Fruit fly (Drosophila melanogaster) whole organism, prepupa: ENCODE results near the gene CG43120.

Experiments
- Blimp-1 ChIP-seq: fragments of 200-800 bp; sonication (Bioruptor generic); optimal IDR thresholded peaks from 3 replicates; lab custom pipeline; 2017; ENCODE audit warnings: missing biosample characterization, missing genetic modification characterization, mild to moderate bottlenecking, moderate library complexity, missing genetic modification reagents
- CG10631 ChIP-seq: fragments of 200-800 bp; sonication (Bioruptor generic); optimal IDR thresholded peaks from 2 replicates; lab custom pipeline; 2016; ENCODE audit warnings: missing biosample characterization, missing genetic modification characterization
- CG11294 ChIP-seq: fragments of 200-800 bp; sonication (Bioruptor generic); IDR thresholded peaks from 2 replicates; pipeline ENCODE4 v1.3.6; 2022; ENCODE audit warnings: missing biosample characterization, missing genetic modification characterization
- CG11902 ChIP-seq: fragments of 200-800 bp; sonication (Bioruptor generic); optimal IDR thresholded peaks from 3 replicates; lab custom pipeline; 2016; ENCODE audit warnings: missing biosample characterization, missing genetic modification characterization
- CG3032 ChIP-seq: fragments of 200-800 bp; optimal IDR thresholded peaks from 2 replicates; lab custom pipeline; 2019; ENCODE audit warnings: missing biosample characterization, mild to moderate bottlenecking, missing genetic modification characterization, moderate library complexity
- CG32006 ChIP-seq: fragments of 200-800 bp; sonication (Bioruptor generic); optimal IDR thresholded peaks from 3 replicates; lab custom pipeline; 2017; ENCODE audit warnings: missing biosample characterization, mild to moderate bottlenecking, missing genetic modification characterization
- CG3919 ChIP-seq: fragments of 200-800 bp; sonication (Bioruptor generic); optimal IDR thresholded peaks from 3 replicates; lab custom pipeline; 2016; ENCODE audit warnings: missing biosample characterization, missing genetic modification characterization
- CG6854 ChIP-seq: fragments of 200-800 bp; sonication (Bioruptor generic); optimal IDR thresholded peaks from 2 replicates; lab custom pipeline; 2017; ENCODE audit warnings: missing biosample characterization, mild to moderate bottlenecking, missing genetic modification characterization
- CG8119 ChIP-seq: fragments of 200-800 bp; sonication (Bioruptor generic); IDR thresholded peaks from 3 replicates; pipeline ENCODE4 v1.3.6; 2022; ENCODE audit warnings: missing biosample characterization, missing genetic modification characterization
- CG8319 ChIP-seq: fragments of 200-800 bp; sonication (Bioruptor generic); optimal IDR thresholded peaks from 3 replicates; lab custom pipeline; 2016; ENCODE audit warnings: missing biosample characterization, missing genetic modification characterization
- CG8632 ChIP-seq: fragments of 200-800 bp; sonication (Bioruptor generic); optimal IDR thresholded peaks from 3 replicates; lab custom pipeline; 2016; ENCODE audit warnings: missing biosample characterization, missing genetic modification characterization
- Eip75B ChIP-seq: fragments of 200-800 bp; sonication (Bioruptor generic); optimal IDR thresholded peaks from 3 replicates; lab custom pipeline; 2016; ENCODE audit warnings: missing biosample characterization, missing genetic modification characterization
- Eip78C ChIP-seq: fragments of 200-800 bp; sonication (Bioruptor generic); peaks from one replicate; lab custom pipeline; 2016; ENCODE audit warnings: missing biosample characterization, missing genetic modification characterization
- Eip93F ChIP-seq: fragments of 200-800 bp; sonication (Bioruptor generic); optimal IDR thresholded peaks from 2 replicates; lab custom pipeline; 2016; ENCODE audit warnings: missing biosample characterization, mild to moderate bottlenecking, missing genetic modification characterization
- Ets21C ChIP-seq: fragments of 200-800 bp; sonication (Bioruptor generic); optimal IDR thresholded peaks from 3 replicates; lab custom pipeline; 2016; ENCODE audit warnings: missing biosample characterization, missing genetic modification characterization
- Ets96B ChIP-seq: fragments of 200-800 bp; optimal IDR thresholded peaks from 2 replicates; lab custom pipeline; 2019; ENCODE audit warnings: missing biosample characterization, mild to moderate bottlenecking, missing genetic modification characterization, moderate library complexity
- Hr38 ChIP-seq: sonication (Bioruptor generic); optimal IDR thresholded peaks from 2 replicates; lab custom pipeline; 2016; ENCODE audit warnings: missing biosample characterization, missing genetic modification characterization
- Hr4 ChIP-seq: fragments of 200-800 bp; sonication (Bioruptor generic); optimal IDR thresholded peaks from 3 replicates; lab custom pipeline; 2016; ENCODE audit warnings: missing biosample characterization, missing genetic modification characterization
- Lpt ChIP-seq: fragments of 200-800 bp; sonication (Bioruptor generic); optimal IDR thresholded peaks from 3 replicates; lab custom pipeline; 2016; ENCODE audit warnings: missing biosample characterization, missing genetic modification characterization
- Met ChIP-seq: fragments of 200-800 bp; sonication (Bioruptor generic); optimal IDR thresholded peaks from 3 replicates; lab custom pipeline; 2016; ENCODE audit warnings: missing biosample characterization, missing genetic modification characterization
- Smox ChIP-seq: fragments of 200-800 bp; sonication (Bioruptor generic); optimal IDR thresholded peaks from 3 replicates; lab custom pipeline; 2016; ENCODE audit warnings: missing biosample characterization, missing genetic modification characterization
- Sox102F ChIP-seq: fragments of 200-800 bp; sonication (Bioruptor generic); optimal IDR thresholded peaks from 2 replicates; lab custom pipeline; 2016; ENCODE audit warnings: missing biosample characterization, mild to moderate bottlenecking, missing genetic modification characterization
- Sox15 ChIP-seq: fragments of 200-800 bp; sonication (Bioruptor generic); optimal IDR thresholded peaks from 3 replicates; lab custom pipeline; 2016; ENCODE audit warnings: missing biosample characterization, missing genetic modification characterization
- achi ChIP-seq: fragments of 200-800 bp; sonication (Bioruptor generic); optimal IDR thresholded peaks from 3 replicates; lab custom pipeline; 2016; ENCODE audit warnings: missing biosample characterization, missing genetic modification characterization
- dac ChIP-seq: fragments of 200-800 bp; sonication (Bioruptor generic); optimal IDR thresholded peaks from 2 replicates; lab custom pipeline; 2017; ENCODE audit warnings: missing biosample characterization, mild to moderate bottlenecking, missing genetic modification characterization
- dsx ChIP-seq: fragments of 200-800 bp; optimal IDR thresholded peaks from 3 replicates; lab custom pipeline; 2019; ENCODE audit warnings: missing biosample characterization, mild to moderate bottlenecking, missing genetic modification characterization, moderate library complexity; ENCODE audit not compliant: poor library complexity, severe bottlenecking
- esn ChIP-seq: fragments of 200-800 bp; sonication (Bioruptor generic); optimal IDR thresholded peaks from 2 replicates; lab custom pipeline; 2016; ENCODE audit warnings: missing biosample characterization, mild to moderate bottlenecking, missing genetic modification characterization, moderate library complexity
- fd59A ChIP-seq: fragments of 200-800 bp; sonication (Bioruptor generic); optimal IDR thresholded peaks from 2 replicates; lab custom pipeline; 2017; ENCODE audit warnings: missing biosample characterization, mild to moderate bottlenecking, missing genetic modification characterization, missing genetic modification reagents
- fkh ChIP-seq: fragments of 200-800 bp; sonication (Bioruptor generic); optimal IDR thresholded peaks from 3 replicates; lab custom pipeline; 2017; ENCODE audit warnings: missing biosample characterization, mild to moderate bottlenecking, missing genetic modification characterization, moderate library complexity
- lz ChIP-seq: fragments of 200-800 bp; sonication (Bioruptor generic); optimal IDR thresholded peaks from 3 replicates; lab custom pipeline; 2016; ENCODE audit warnings: missing biosample characterization, missing genetic modification characterization
- pdm3 ChIP-seq: fragments of 200-800 bp; sonication (Bioruptor generic); optimal IDR thresholded peaks from 3 replicates; lab custom pipeline; 2016; ENCODE audit warnings: missing biosample characterization, missing genetic modification characterization
- salr ChIP-seq, 2 experiments: fragments of 200-800 bp; sonication (Bioruptor generic); optimal IDR thresholded peaks; 3 replicates each; lab custom pipeline; 2016 to 2018; ENCODE audit warnings: missing biosample characterization in 2 of 2, missing genetic modification characterization in 2 of 2, mild to moderate bottlenecking in 1 of 2
- topi ChIP-seq: fragments of 200-800 bp; sonication (Bioruptor generic); optimal IDR thresholded peaks from 3 replicates; lab custom pipeline; 2016; ENCODE audit warnings: missing biosample characterization, missing genetic modification characterization
- vri ChIP-seq: fragments of 200-800 bp; sonication (Bioruptor generic); optimal IDR thresholded peaks from 3 replicates; lab custom pipeline; 2016; ENCODE audit warnings: missing biosample characterization, mild to moderate bottlenecking, missing genetic modification characterization

The CG43120 gene

dm6 chr3L:14397020-14397602, 15.4 kb downstream of the CG43120 start (continued):
- TF ChIP-seq CG8319 (GFP tag; lab: Kevin White, UChicago) (no peak), CG10631 (GFP tag; lab: Kevin White, UChicago) (peak; percentile 20), Lpt (peak; percentile 10), Hr38 (GFP tag; lab: Kevin White, UChicago) (no peak), CG3032 (tag; lab: Kevin White, UChicago) (peak; percentile 14)

DNA sequence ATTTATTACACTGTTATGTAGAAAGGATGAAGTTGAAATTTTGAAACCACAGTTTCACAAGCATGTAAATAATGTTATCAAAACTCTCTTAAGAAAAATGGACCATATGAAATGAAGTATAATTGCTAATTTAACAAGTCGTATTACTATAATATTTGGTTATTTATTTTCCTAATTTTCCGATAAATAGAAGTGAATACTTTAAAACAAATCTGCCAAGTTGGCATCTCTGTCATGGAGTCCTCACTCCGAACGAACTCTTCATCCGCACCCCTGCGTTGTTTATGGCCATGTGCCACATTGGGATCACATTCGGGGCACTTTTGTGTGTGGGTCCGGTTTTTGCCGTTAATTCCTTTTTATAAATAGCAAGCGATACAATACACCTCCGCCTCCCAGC, 18.2 kb downstream of the CG43120 start:
- TF ChIP-seq Hr4 (GFP tag; lab: Kevin White, UChicago), result no peak
- TF ChIP-seq CG32006 (GFP tag; lab: Kevin White, UChicago), result no peak
- no peak for TF ChIP-seq CG3919 (GFP tag; lab: Kevin White, UChicago)
- TF ChIP-seq Met (GFP tag; lab: Kevin White, UChicago), result no peak
- no peak for TF ChIP-seq salr (GFP tag; optimal IDR thresholded peaks at IDR 0.05; lab: Kevin White, UChicago)
- TF ChIP-seq CG8119 (GFP tag; lab: Robert Waterston, UW), result no peak
- no peak for TF ChIP-seq Smox
- TF ChIP-seq Eip78C (GFP tag; lab: Kevin White, UChicago), result no peak
- TF ChIP-seq Blimp-1 (GFP tag; lab: Kevin White, UChicago), result no peak
- TF ChIP-seq CG6854, result no peak
- no peak for TF ChIP-seq dac (GFP tag; lab: Kevin White, UChicago)
- no peak for TF ChIP-seq CG8319 (GFP tag; lab: Kevin White, UChicago)
- no peak for TF ChIP-seq Sox15 (GFP tag; lab: Kevin White, UChicago)
- TF ChIP-seq Ets21C (GFP tag; lab: Kevin White, UChicago), result no peak
- TF ChIP-seq fd59A (GFP tag; lab: Kevin White, UChicago), result no peak
- no peak for TF ChIP-seq CG11294 (GFP tag; lab: Robert Waterston, UW)
- no peak for TF ChIP-seq lz (GFP tag; lab: Kevin White, UChicago)

dm6 chr3L:14402632-14403031, 20.9 kb downstream of the CG43120 start, which contains the start of gene CG3868:
CG3868 (minus strand) TSS chr3L:14402725.
- TF ChIP-seq CG6854, result no peak
- peak; percentile 47 for TF ChIP-seq vri (GFP tag; lab: Kevin White, UChicago)
- no peak for TF ChIP-seq fkh (GFP tag; lab: Kevin White, UChicago)

- TF ChIP-seq Sox102F (GFP tag; lab: Kevin White, UChicago) (no peak), dsx (GFP tag; lab: Kevin White, UChicago) (no peak), CG11902 (GFP tag; lab: Kevin White, UChicago) (no peak), Ets21C (GFP tag; lab: Kevin White, UChicago) (no peak), achi (GFP tag; lab: Kevin White, UChicago) (no peak), CG8632 (GFP tag; lab: Kevin White, UChicago) (no peak)
Measured at dm6 chr3L:14406613-14407012, 24.9 kb downstream of the CG43120 start.

dm6 chr3L:14408734-14409133, 27.0 kb downstream of the CG43120 start:
- TF ChIP-seq Eip75B (GFP tag; lab: Kevin White, UChicago), result no peak
- no peak for TF ChIP-seq topi (GFP tag; lab: Kevin White, UChicago)
- TF ChIP-seq esn (GFP tag; lab: Kevin White, UChicago), result no peak
- no peak for TF ChIP-seq CG32006 (GFP tag; lab: Kevin White, UChicago)
- TF ChIP-seq CG11902 (GFP tag; lab: Kevin White, UChicago), result no peak
- TF ChIP-seq pdm3 (GFP tag; lab: Kevin White, UChicago), result no peak
- TF ChIP-seq Ets96B (tag; lab: Kevin White, UChicago), result no peak
- no peak for TF ChIP-seq dsx (GFP tag; lab: Kevin White, UChicago)
- TF ChIP-seq Eip93F (GFP tag; lab: Kevin White, UChicago), result no peak
- TF ChIP-seq Sox15 (GFP tag; lab: Kevin White, UChicago), result no peak
- no peak for TF ChIP-seq dac (GFP tag; lab: Kevin White, UChicago)
